Worm (Caenorhabditis elegans) whole organism, young adult: Measurements from ENCODE around the gene C42C1.19.

Source experiments
- B0261.1 ChIP-seq: sonication (generic microtip); optimal IDR thresholded peaks from 2 replicates; lab custom pipeline; 2016; ENCODE audit warnings: mild to moderate bottlenecking, missing genetic modification characterization, moderate library complexity, missing compliant biosample characterization
- D2030.7 ChIP-seq: fragments of 200-800 bp; sonication (Bioruptor generic); IDR thresholded peaks from 2 replicates; pipeline ENCODE4 v1.3.6; 2022; ENCODE audit warnings: missing genetic modification reagents, missing genetic modification characterization, missing compliant biosample characterization
- F23B12.7 ChIP-seq: sonication (generic microtip); optimal IDR thresholded peaks from 2 replicates; lab custom pipeline; 2017; ENCODE audit warnings: missing genetic modification characterization, mild to moderate bottlenecking, missing compliant biosample characterization, antibody characterized with exemption, moderate library complexity; ENCODE audit not compliant: insufficient read depth
- F33H1.4 ChIP-seq: fragments of 200-800 bp; sonication (Bioruptor generic); IDR thresholded peaks from 2 replicates; pipeline ENCODE4 v1.3.6; 2022; ENCODE audit warnings: missing genetic modification reagents, missing genetic modification characterization, missing compliant biosample characterization
- F49E8.2 ChIP-seq: sonication (generic microtip); optimal IDR thresholded peaks from 3 replicates; lab custom pipeline; 2017; ENCODE audit warnings: missing genetic modification characterization, mild to moderate bottlenecking, missing compliant biosample characterization, antibody characterized with exemption, moderate library complexity; ENCODE audit not compliant: insufficient read depth
- F57A8.1 ChIP-seq: fragments of 200-800 bp; sonication (Bioruptor generic); optimal IDR thresholded peaks from 2 replicates; lab custom pipeline; 2018; ENCODE audit warnings: mild to moderate bottlenecking, missing genetic modification characterization, moderate library complexity, missing compliant biosample characterization
- K11D2.4 ChIP-seq: fragments of 200-800 bp; sonication (Bioruptor generic); IDR thresholded peaks from 2 replicates; pipeline ENCODE4 v1.3.6; 2022; ENCODE audit warnings: missing genetic modification reagents, missing genetic modification characterization, missing compliant biosample characterization
- Y53G8AR.9 ChIP-seq: fragments of 200-800 bp; sonication (Bioruptor generic); conservative IDR thresholded peaks from 2 replicates; pipeline ENCODE4 v1.3.6; 2022; ENCODE audit warnings: missing genetic modification reagents, missing genetic modification characterization, missing compliant biosample characterization
- aptf-2 ChIP-seq: fragments of 200-800 bp; sonication (Bioruptor generic); conservative IDR thresholded peaks from 2 replicates; pipeline ENCODE4 v1.3.6; 2022; ENCODE audit warnings: missing genetic modification reagents, missing genetic modification characterization, missing compliant biosample characterization
- atf-7 ChIP-seq: sonication (generic microtip); optimal IDR thresholded peaks from 2 replicates; lab custom pipeline; 2017; ENCODE audit warnings: mild to moderate bottlenecking, missing genetic modification characterization, missing compliant biosample characterization
- attf-3 ChIP-seq: fragments of 200-800 bp; sonication (Bioruptor generic); conservative IDR thresholded peaks from 2 replicates; pipeline ENCODE4 v1.3.6; 2022; ENCODE audit warnings: missing genetic modification reagents, missing genetic modification characterization, missing compliant biosample characterization
- attf-5 ChIP-seq: fragments of 200-800 bp; sonication (Bioruptor generic); optimal IDR thresholded peaks from 2 replicates; lab custom pipeline; 2018; ENCODE audit warnings: mild to moderate bottlenecking, missing genetic modification characterization, missing compliant biosample characterization
- attf-6 ChIP-seq: fragments of 200-800 bp; sonication (Bioruptor generic); IDR thresholded peaks from 2 replicates; pipeline ENCODE4 v1.3.6; 2022; ENCODE audit warnings: missing genetic modification reagents, missing genetic modification characterization, missing compliant biosample characterization
- bed-2 ChIP-seq: fragments of 200-800 bp; sonication (Bioruptor generic); IDR thresholded peaks from 2 replicates; pipeline ENCODE4 v1.3.6; 2022; ENCODE audit warnings: missing genetic modification reagents, missing genetic modification characterization, missing compliant biosample characterization
- ccch-3 ChIP-seq: fragments of 200-800 bp; sonication (Bioruptor generic); optimal IDR thresholded peaks from 2 replicates; lab custom pipeline; 2018; ENCODE audit warnings: mild to moderate bottlenecking, missing genetic modification characterization, missing compliant biosample characterization
- ceh-27 ChIP-seq: fragments of 200-800 bp; sonication (Bioruptor generic); optimal IDR thresholded peaks from 2 replicates; lab custom pipeline; 2018; ENCODE audit warnings: mild to moderate bottlenecking, missing genetic modification characterization, moderate library complexity, missing compliant biosample characterization
- ceh-58 ChIP-seq: fragments of 200-800 bp; sonication (Bioruptor generic); IDR thresholded peaks from 2 replicates; pipeline ENCODE4 v1.3.6; 2022; ENCODE audit warnings: missing genetic modification characterization, missing compliant biosample characterization
- chd-7 ChIP-seq: sonication (generic microtip); optimal IDR thresholded peaks from 2 replicates; lab custom pipeline; 2016; ENCODE audit warnings: mild to moderate bottlenecking, missing genetic modification characterization, moderate library complexity, missing compliant biosample characterization
- efl-1 ChIP-seq: fragments of 150-350 bp; optimal IDR thresholded peaks from 2 replicates; lab custom pipeline; 2014; ENCODE audit warnings: missing biosample characterization, missing genetic modification reagents, missing genetic modification characterization
- hmg-1.2 ChIP-seq: fragments of 200-800 bp; sonication (Bioruptor generic); IDR thresholded peaks from 2 replicates; pipeline ENCODE4 v1.3.6; 2022; ENCODE audit warnings: missing genetic modification reagents, missing genetic modification characterization, missing compliant biosample characterization
- lin-35 ChIP-seq, 3 experiments: fragments of 150-350 bp in 2 of 3; sonication (generic microtip) in 1 of 3; optimal IDR thresholded peaks; 2 replicates each; lab custom pipeline; 2014 to 2018; ENCODE audit warnings: missing biosample characterization in 3 of 3, missing genetic modification characterization in 3 of 3, missing genetic modification reagents in 3 of 3
- lin-40 ChIP-seq: sonication (generic microtip); optimal IDR thresholded peaks from 2 replicates; lab custom pipeline; 2016; ENCODE audit warnings: missing genetic modification characterization, mild to moderate bottlenecking, missing compliant biosample characterization, missing genotype, missing genetic modification reagents
- lsl-1 ChIP-seq: fragments of 200-800 bp; sonication (Bioruptor generic); optimal IDR thresholded peaks from 2 replicates; lab custom pipeline; 2018; ENCODE audit warnings: mild to moderate bottlenecking, missing genetic modification characterization, moderate library complexity, missing compliant biosample characterization
- madf-6 ChIP-seq: fragments of 200-800 bp; sonication (Bioruptor generic); IDR thresholded peaks from 2 replicates; pipeline ENCODE4 v1.3.6; 2022; ENCODE audit warnings: missing genetic modification reagents, missing genetic modification characterization, missing compliant biosample characterization
- mxl-1 ChIP-seq: sonication (generic microtip); optimal IDR thresholded peaks from 2 replicates; lab custom pipeline; 2016; ENCODE audit warnings: missing genetic modification characterization, missing compliant biosample characterization
- pha-4 ChIP-seq: fragments of 150-350 bp; sonication (generic microtip); optimal IDR thresholded peaks from 2 replicates; lab custom pipeline; 2014; ENCODE audit warnings: missing biosample characterization, missing genetic modification reagents, missing genetic modification characterization
- rec-8 ChIP-seq, 2 experiments: sonication (generic microtip); optimal IDR thresholded peaks; 2 replicates each; lab custom pipeline; 2016; ENCODE audit warnings: mild to moderate bottlenecking in 2 of 2, missing genetic modification characterization in 2 of 2, missing genetic modification reagents in 2 of 2, missing genotype in 2 of 2, missing biosample characterization in 1 of 2, missing compliant biosample characterization in 1 of 2, moderate library complexity in 1 of 2
- repo-1 ChIP-seq: sonication (generic microtip); optimal IDR thresholded peaks from 2 replicates; lab custom pipeline; 2017; ENCODE audit warnings: mild to moderate bottlenecking, missing genetic modification characterization, missing compliant biosample characterization
- snpc-3.4 ChIP-seq: sonication (generic microtip); optimal IDR thresholded peaks from 2 replicates; lab custom pipeline; 2017; ENCODE audit warnings: missing genetic modification characterization, mild to moderate bottlenecking, missing compliant biosample characterization, antibody characterized with exemption, moderate library complexity, missing genotype, missing genetic modification reagents
- snpc-4 ChIP-seq, 5 experiments: fragments of 150-350 bp in 1 of 5; sonication (generic microtip) in 4 of 5; optimal IDR thresholded peaks; 2 replicates each; lab custom pipeline; 2014 to 2018; ENCODE audit warnings: missing genetic modification characterization in 5 of 5, missing biosample characterization in 3 of 5, antibody characterized with exemption in 2 of 5, mild to moderate bottlenecking in 2 of 5, missing compliant biosample characterization in 2 of 5, missing genotype in 2 of 5, moderate library complexity in 2 of 5, missing genetic modification reagents in 1 of 5
- unc-130 ChIP-seq: sonication (generic microtip); optimal IDR thresholded peaks from 2 replicates; lab custom pipeline; 2016; ENCODE audit warnings: missing genetic modification reagents, missing genetic modification characterization, missing compliant biosample characterization
- ztf-18 ChIP-seq: sonication (generic microtip); optimal IDR thresholded peaks from 2 replicates; lab custom pipeline; 2016; ENCODE audit warnings: missing genotype, mild to moderate bottlenecking, missing genetic modification characterization, missing compliant biosample characterization
- ztf-26 ChIP-seq: sonication (generic microtip); optimal IDR thresholded peaks from 2 replicates; lab custom pipeline; 2017; ENCODE audit warnings: missing genetic modification characterization, missing compliant biosample characterization

Gene C42C1.19

ce11 chrIV:12268272-12269045, 14.1 kb upstream of the C42C1.19 start, which contains the start of the genes ppm-1.H and rpl-34:
ppm-1.H (minus strand) TSS chrIV:12268322.
rpl-34 (plus strand) TSS chrIV:12268995.
- TF ChIP-seq attf-3 (GFP tag; lab: Robert Waterston, UW) = peak; percentile 40; the same call in 1 of the 2 replicates
- no peak; the same call in 1 of the 2 replicates for TF ChIP-seq D2030.7 (GFP tag; lab: Robert Waterston, UW)
- TF ChIP-seq ceh-58 (GFP tag; lab: Robert Waterston, UW) = no peak
- TF ChIP-seq F57A8.1 = no peak
- no peak for TF ChIP-seq aptf-2 (GFP tag; lab: Robert Waterston, UW)
- peak; percentile 43 for TF ChIP-seq attf-5
- no peak for TF ChIP-seq ztf-26 (tag; lab: Kevin White, UChicago)
- TF ChIP-seq lsl-1 (GFP tag; lab: Kevin White, UChicago) = peak; percentile 76
- TF ChIP-seq K11D2.4 (GFP tag; lab: Robert Waterston, UW) = 0 out of 2 replicates have a peak, but pooled peaks have one; percentile 18
- TF ChIP-seq pha-4 (tag; lab: Kevin White, UChicago) = no peak
- TF ChIP-seq lin-40 (tag; lab: Kevin White, UChicago) = no peak
- TF ChIP-seq hmg-1.2 (GFP tag; lab: Robert Waterston, UW) = peak; percentile 10; the same call in 1 of the 2 replicates
- TF ChIP-seq lin-35 (GFP tag; optimal IDR thresholded peaks at IDR 0.05; lab: Kevin White, UChicago) = peak in 1 of 3 experiments; percentile 46
- peak; percentile 64 for TF ChIP-seq F23B12.7 (tag; lab: Kevin White, UChicago)
- TF ChIP-seq unc-130 = no peak
- TF ChIP-seq snpc-3.4 (tag; lab: Kevin White, UChicago) = peak; percentile 59
- no peak for TF ChIP-seq bed-2 (GFP tag; lab: Robert Waterston, UW)
- peak; percentile 8 for TF ChIP-seq ceh-27 (GFP tag; lab: Kevin White, UChicago)
- no peak for TF ChIP-seq madf-6 (GFP tag; lab: Robert Waterston, UW)
- peak; percentile 39 for TF ChIP-seq efl-1
- TF ChIP-seq F49E8.2 = peak; percentile 8
- TF ChIP-seq snpc-4 (GFP tag; optimal IDR thresholded peaks at IDR 0.05; lab: Kevin White, UChicago) = no peak
- peak in 3 of 4 experiments; percentile 7 to 48 (median 29) for TF ChIP-seq snpc-4 (tag; optimal IDR thresholded peaks at IDR 0.05; lab: Kevin White, UChicago)
- TF ChIP-seq F33H1.4 (GFP tag; lab: Robert Waterston, UW) = peak; percentile 74
- no peak for TF ChIP-seq mxl-1 (tag; lab: Kevin White, UChicago)

DNA sequence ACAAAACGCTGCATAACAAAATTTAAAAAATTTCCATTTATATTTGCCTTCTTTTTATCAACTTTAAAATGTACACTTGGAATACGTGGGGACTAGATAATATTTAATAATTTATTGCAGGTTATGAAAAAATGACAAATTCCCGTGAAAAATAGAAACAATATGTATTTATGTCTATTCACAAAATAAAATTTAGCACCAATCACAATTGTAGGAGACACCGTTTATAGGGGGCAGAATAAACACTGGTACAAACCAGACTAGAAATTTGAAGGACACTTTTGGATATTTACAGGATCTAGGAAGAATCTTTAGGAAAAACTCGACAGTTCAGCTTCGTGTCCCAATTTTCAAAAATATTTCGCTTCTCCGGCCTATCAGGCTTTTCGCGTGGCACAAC, 12.1 kb upstream of the C42C1.19 start, which contains the start of gene C42C1.3:
TSS of gene C42C1.3 (minus strand) at position 101 of the 400 bp plus-strand sequence.
- no peak for TF ChIP-seq unc-130
- no peak for TF ChIP-seq repo-1 (tag; lab: Kevin White, UChicago)
- TF ChIP-seq B0261.1 (tag; lab: Kevin White, UChicago) = no peak
- TF ChIP-seq atf-7 (tag; lab: Kevin White, UChicago) = no peak
- no peak for TF ChIP-seq K11D2.4 (GFP tag; lab: Robert Waterston, UW)
- TF ChIP-seq ccch-3 (GFP tag; lab: Kevin White, UChicago) = no peak
- no peak for TF ChIP-seq mxl-1 (tag; lab: Kevin White, UChicago)
- TF ChIP-seq pha-4 (tag; lab: Kevin White, UChicago) = no peak
- TF ChIP-seq chd-7 (tag; lab: Kevin White, UChicago) = no peak
- no peak for TF ChIP-seq ztf-18 (tag; lab: Kevin White, UChicago)
- TF ChIP-seq rec-8 (tag; optimal IDR thresholded peaks at IDR 0.05; lab: Kevin White, UChicago) = no peak
- TF ChIP-seq attf-6 = no peak
- no peak for TF ChIP-seq Y53G8AR.9 (GFP tag; lab: Robert Waterston, UW)
